Fruit fly (Drosophila melanogaster) whole organism, prepupa: ENCODE measurements around the gene CG7567.

ENCODE experiments used
- CG10631 ChIP-seq: fragments of 200-800 bp; sonication (Bioruptor generic); optimal IDR thresholded peaks from 2 replicates; lab custom pipeline; 2016; ENCODE audit warnings: missing biosample characterization, missing genetic modification characterization
- CG11294 ChIP-seq: fragments of 200-800 bp; sonication (Bioruptor generic); IDR thresholded peaks from 2 replicates; pipeline ENCODE4 v1.3.6; 2022; ENCODE audit warnings: missing biosample characterization, missing genetic modification characterization
- CG11762 ChIP-seq: fragments of 200-800 bp; sonication (Bioruptor generic); optimal IDR thresholded peaks from 3 replicates; lab custom pipeline; 2016; ENCODE audit warnings: missing biosample characterization, missing genetic modification characterization; ENCODE audit not compliant: insufficient read depth
- CG11902 ChIP-seq: fragments of 200-800 bp; sonication (Bioruptor generic); optimal IDR thresholded peaks from 3 replicates; lab custom pipeline; 2016; ENCODE audit warnings: missing biosample characterization, missing genetic modification characterization
- CG15336 ChIP-seq: fragments of 200-800 bp; sonication (Bioruptor generic); IDR thresholded peaks from 2 replicates; pipeline ENCODE4 v1.3.6; 2022; ENCODE audit warnings: missing biosample characterization, missing genetic modification characterization
- CG1621 ChIP-seq: fragments of 200-800 bp; sonication (Bioruptor generic); optimal IDR thresholded peaks from 3 replicates; lab custom pipeline; 2018; ENCODE audit warnings: missing biosample characterization, mild to moderate bottlenecking, missing genetic modification characterization
- CG16779 ChIP-seq: fragments of 200-800 bp; sonication (Bioruptor generic); optimal IDR thresholded peaks from 3 replicates; lab custom pipeline; 2017; ENCODE audit warnings: missing biosample characterization, mild to moderate bottlenecking, missing genetic modification characterization
- CG31627 ChIP-seq: fragments of 200-800 bp; sonication (Bioruptor generic); optimal IDR thresholded peaks from 3 replicates; lab custom pipeline; 2016; ENCODE audit warnings: missing biosample characterization, missing genetic modification characterization
- CG3919 ChIP-seq: fragments of 200-800 bp; sonication (Bioruptor generic); optimal IDR thresholded peaks from 3 replicates; lab custom pipeline; 2016; ENCODE audit warnings: missing biosample characterization, missing genetic modification characterization
- CG4318 ChIP-seq: fragments of 200-800 bp; sonication (Bioruptor generic); optimal IDR thresholded peaks from 3 replicates; lab custom pipeline; 2017; ENCODE audit warnings: missing biosample characterization, mild to moderate bottlenecking, missing genetic modification characterization
- CG6276 ChIP-seq: fragments of 200-800 bp; sonication (Bioruptor generic); optimal IDR thresholded peaks from 2 replicates; lab custom pipeline; 2017; ENCODE audit warnings: missing biosample characterization, mild to moderate bottlenecking, missing genetic modification characterization
- CG6792 ChIP-seq: fragments of 200-800 bp; sonication (Bioruptor generic); optimal IDR thresholded peaks from 3 replicates; lab custom pipeline; 2016; ENCODE audit warnings: missing biosample characterization, missing genetic modification characterization
- CG6854 ChIP-seq: fragments of 200-800 bp; sonication (Bioruptor generic); optimal IDR thresholded peaks from 2 replicates; lab custom pipeline; 2017; ENCODE audit warnings: missing biosample characterization, mild to moderate bottlenecking, missing genetic modification characterization
- CG7368 ChIP-seq: fragments of 200-800 bp; sonication (Bioruptor generic); optimal IDR thresholded peaks from 3 replicates; lab custom pipeline; 2016; ENCODE audit warnings: missing biosample characterization, missing genetic modification characterization
- CG8119 ChIP-seq: fragments of 200-800 bp; sonication (Bioruptor generic); IDR thresholded peaks from 3 replicates; pipeline ENCODE4 v1.3.6; 2022; ENCODE audit warnings: missing biosample characterization, missing genetic modification characterization
- CG8319 ChIP-seq: fragments of 200-800 bp; sonication (Bioruptor generic); optimal IDR thresholded peaks from 3 replicates; lab custom pipeline; 2016; ENCODE audit warnings: missing biosample characterization, missing genetic modification characterization
- CG8632 ChIP-seq: fragments of 200-800 bp; sonication (Bioruptor generic); optimal IDR thresholded peaks from 3 replicates; lab custom pipeline; 2016; ENCODE audit warnings: missing biosample characterization, missing genetic modification characterization
- Eip78C ChIP-seq: fragments of 200-800 bp; sonication (Bioruptor generic); peaks from one replicate; lab custom pipeline; 2016; ENCODE audit warnings: missing biosample characterization, missing genetic modification characterization
- Ets21C ChIP-seq: fragments of 200-800 bp; sonication (Bioruptor generic); optimal IDR thresholded peaks from 3 replicates; lab custom pipeline; 2016; ENCODE audit warnings: missing biosample characterization, missing genetic modification characterization
- Hr4 ChIP-seq: fragments of 200-800 bp; sonication (Bioruptor generic); optimal IDR thresholded peaks from 3 replicates; lab custom pipeline; 2016; ENCODE audit warnings: missing biosample characterization, missing genetic modification characterization
- Lpt ChIP-seq: fragments of 200-800 bp; sonication (Bioruptor generic); optimal IDR thresholded peaks from 3 replicates; lab custom pipeline; 2016; ENCODE audit warnings: missing biosample characterization, missing genetic modification characterization
- Met ChIP-seq: fragments of 200-800 bp; sonication (Bioruptor generic); optimal IDR thresholded peaks from 3 replicates; lab custom pipeline; 2016; ENCODE audit warnings: missing biosample characterization, missing genetic modification characterization
- Sox102F ChIP-seq: fragments of 200-800 bp; sonication (Bioruptor generic); optimal IDR thresholded peaks from 2 replicates; lab custom pipeline; 2016; ENCODE audit warnings: missing biosample characterization, mild to moderate bottlenecking, missing genetic modification characterization
- achi ChIP-seq: fragments of 200-800 bp; sonication (Bioruptor generic); optimal IDR thresholded peaks from 3 replicates; lab custom pipeline; 2016; ENCODE audit warnings: missing biosample characterization, missing genetic modification characterization
- acj6 ChIP-seq: fragments of 200-800 bp; sonication (Bioruptor generic); optimal IDR thresholded peaks from 3 replicates; lab custom pipeline; 2016; ENCODE audit warnings: missing biosample characterization, missing genetic modification characterization
- dac ChIP-seq: fragments of 200-800 bp; sonication (Bioruptor generic); optimal IDR thresholded peaks from 2 replicates; lab custom pipeline; 2017; ENCODE audit warnings: missing biosample characterization, mild to moderate bottlenecking, missing genetic modification characterization
- dsx ChIP-seq: fragments of 200-800 bp; optimal IDR thresholded peaks from 3 replicates; lab custom pipeline; 2019; ENCODE audit warnings: missing biosample characterization, mild to moderate bottlenecking, missing genetic modification characterization, moderate library complexity; ENCODE audit not compliant: poor library complexity, severe bottlenecking
- fd59A ChIP-seq: fragments of 200-800 bp; sonication (Bioruptor generic); optimal IDR thresholded peaks from 2 replicates; lab custom pipeline; 2017; ENCODE audit warnings: missing biosample characterization, mild to moderate bottlenecking, missing genetic modification characterization, missing genetic modification reagents
- net ChIP-seq: fragments of 200-800 bp; sonication (Bioruptor generic); optimal IDR thresholded peaks from 3 replicates; lab custom pipeline; 2016; ENCODE audit warnings: missing biosample characterization, missing genetic modification characterization
- salr ChIP-seq, 2 experiments: fragments of 200-800 bp; sonication (Bioruptor generic); optimal IDR thresholded peaks; 3 replicates each; lab custom pipeline; 2016 to 2018; ENCODE audit warnings: missing biosample characterization in 2 of 2, missing genetic modification characterization in 2 of 2, mild to moderate bottlenecking in 1 of 2
- spab ChIP-seq: fragments of 200-800 bp; sonication (Bioruptor generic); optimal IDR thresholded peaks from 2 replicates; lab custom pipeline; 2017; ENCODE audit warnings: missing biosample characterization, mild to moderate bottlenecking, missing genetic modification characterization, missing genetic modification reagents
- ss ChIP-seq, 2 experiments: fragments of 200-800 bp; sonication (Bioruptor generic); optimal IDR thresholded peaks; 2 replicates in 1 of 2; 3 replicates in 1 of 2; lab custom pipeline; 2017 to 2018; ENCODE audit warnings: mild to moderate bottlenecking in 2 of 2, missing biosample characterization in 2 of 2, missing genetic modification characterization in 2 of 2, moderate library complexity in 1 of 2
- svp ChIP-seq: fragments of 200-800 bp; sonication (Bioruptor generic); peaks from one replicate; lab custom pipeline; 2016; ENCODE audit warnings: missing biosample characterization, missing genetic modification characterization
- topi ChIP-seq: fragments of 200-800 bp; sonication (Bioruptor generic); optimal IDR thresholded peaks from 3 replicates; lab custom pipeline; 2016; ENCODE audit warnings: missing biosample characterization, missing genetic modification characterization
- vri ChIP-seq: fragments of 200-800 bp; sonication (Bioruptor generic); optimal IDR thresholded peaks from 3 replicates; lab custom pipeline; 2016; ENCODE audit warnings: missing biosample characterization, mild to moderate bottlenecking, missing genetic modification characterization

CG7567 gene

DNA sequence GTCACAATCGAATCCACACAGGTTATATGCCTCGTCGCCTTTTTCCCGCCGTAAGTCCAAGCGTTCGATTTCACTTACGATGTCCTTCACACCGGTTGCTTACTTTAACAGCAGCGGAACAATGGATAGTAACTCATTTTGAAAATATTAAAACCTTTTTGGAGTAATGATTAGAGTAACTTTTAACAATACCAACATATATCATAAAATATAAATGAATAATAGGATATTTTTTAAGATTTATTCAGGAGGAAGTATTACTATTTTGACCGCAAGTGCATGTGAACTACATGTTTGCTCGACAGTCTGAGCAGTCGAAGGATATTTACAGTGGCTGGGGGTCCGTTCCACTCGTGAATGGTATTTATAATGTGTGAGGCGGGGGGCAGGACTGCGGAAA is 29.3 kb upstream of the CG7567 start (continued):
- TF ChIP-seq acj6 (GFP tag; lab: Kevin White, UChicago) = peak; percentile 48
- peak; percentile 51 for TF ChIP-seq CG6792 (GFP tag; lab: Kevin White, UChicago)
- TF ChIP-seq topi (GFP tag; lab: Kevin White, UChicago) = peak; percentile 23
- TF ChIP-seq CG11294 (GFP tag; lab: Robert Waterston, UW) = peak; percentile 37; the same call in 1 of the 2 replicates
- TF ChIP-seq CG3919 (GFP tag; lab: Kevin White, UChicago) = peak; percentile 41
- no peak for TF ChIP-seq salr (GFP tag; optimal IDR thresholded peaks at IDR 0.05; lab: Kevin White, UChicago)
- TF ChIP-seq ss (GFP tag; optimal IDR thresholded peaks at IDR 0.05; lab: Kevin White, UChicago) = no peak
- TF ChIP-seq Ets21C (GFP tag; lab: Kevin White, UChicago) = no peak
- TF ChIP-seq CG1621 = peak; percentile 32
- TF ChIP-seq CG31627 (GFP tag; lab: Kevin White, UChicago) = peak; percentile 20
- TF ChIP-seq CG15336 (GFP tag; lab: Robert Waterston, UW) = peak; percentile 64
- TF ChIP-seq CG8319 (GFP tag; lab: Kevin White, UChicago) = peak; percentile 32
- peak; percentile 35 for TF ChIP-seq net (GFP tag; lab: Kevin White, UChicago)
- peak; percentile 8 for TF ChIP-seq Sox102F (GFP tag; lab: Kevin White, UChicago)
- peak; percentile 51; the same call in 1 of the 3 replicates for TF ChIP-seq CG8119 (GFP tag; lab: Robert Waterston, UW)
- no peak for TF ChIP-seq CG11762 (GFP tag; lab: Kevin White, UChicago)
- no peak for TF ChIP-seq CG6854 (GFP tag; lab: Kevin White, UChicago)
- TF ChIP-seq Eip78C (GFP tag; lab: Kevin White, UChicago) = peak; percentile 86
- TF ChIP-seq dsx (GFP tag; lab: Kevin White, UChicago) = peak; percentile 22
- TF ChIP-seq Met (GFP tag; lab: Kevin White, UChicago) = peak; percentile 49

DNA sequence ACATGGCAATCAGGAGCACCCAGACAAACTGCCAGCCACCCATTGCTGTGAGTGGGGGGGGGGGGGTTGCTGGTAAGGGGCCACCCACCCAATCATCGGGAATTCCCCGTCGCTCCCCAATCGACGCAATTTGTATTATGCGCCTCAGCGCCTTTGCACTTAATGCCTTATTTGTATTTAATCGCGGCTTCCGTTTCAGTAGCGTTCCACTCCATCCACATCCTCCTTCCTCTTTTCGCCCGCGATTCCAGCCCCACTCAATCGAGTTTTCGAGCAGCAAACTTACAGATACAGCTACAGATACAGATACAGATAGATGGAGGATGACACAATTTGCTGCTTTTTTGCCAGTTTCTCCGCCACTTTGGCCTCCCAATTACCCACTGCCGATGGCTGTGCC is 23.1 kb upstream of the CG7567 start:
- TF ChIP-seq CG10631 (GFP tag; lab: Kevin White, UChicago) (no peak), CG16779 (no peak), CG8119 (GFP tag; lab: Robert Waterston, UW) (no peak), CG7368 (GFP tag; lab: Kevin White, UChicago) (no peak), fd59A (no peak), dac (GFP tag; lab: Kevin White, UChicago) (no peak), CG4318 (no peak), CG8632 (GFP tag; lab: Kevin White, UChicago) (no peak), spab (GFP tag; lab: Kevin White, UChicago) (no peak), CG15336 (GFP tag; lab: Robert Waterston, UW) (no peak), dsx (GFP tag; lab: Kevin White, UChicago) (no peak), Ets21C (GFP tag; lab: Kevin White, UChicago) (no peak), CG11902 (GFP tag; lab: Kevin White, UChicago) (no peak), vri (GFP tag; lab: Kevin White, UChicago) (no peak), Hr4 (no peak), CG3919 (GFP tag; lab: Kevin White, UChicago) (no peak)

DNA sequence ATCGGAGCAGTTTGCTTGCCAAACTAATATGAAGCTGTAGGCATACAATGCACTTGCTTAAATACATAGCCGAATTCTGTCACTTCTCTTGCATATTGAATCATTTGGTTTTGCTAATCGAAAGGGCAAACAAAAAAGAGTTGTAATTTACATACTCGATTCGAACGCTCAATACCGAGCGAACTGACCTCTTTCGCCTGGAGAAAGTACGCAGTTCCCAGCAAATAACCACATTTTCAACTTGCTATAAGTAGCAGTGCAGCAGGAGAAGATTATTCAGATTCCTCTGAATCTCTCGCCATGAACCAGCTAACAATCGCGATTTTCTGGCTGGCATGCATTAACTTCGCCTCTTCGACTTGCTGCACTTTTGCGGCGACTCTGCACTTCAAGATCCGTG is 20.3 kb upstream of the CG7567 start, which contains the start of gene Diedel2:
Gene Diedel2, plus strand, starts transcription at position 301 of the 400 bp plus-strand sequence.
- no peak for TF ChIP-seq ss (GFP tag; optimal IDR thresholded peaks at IDR 0.05; lab: Kevin White, UChicago)
- TF ChIP-seq, all 60 proteins: peak for 0

DNA sequence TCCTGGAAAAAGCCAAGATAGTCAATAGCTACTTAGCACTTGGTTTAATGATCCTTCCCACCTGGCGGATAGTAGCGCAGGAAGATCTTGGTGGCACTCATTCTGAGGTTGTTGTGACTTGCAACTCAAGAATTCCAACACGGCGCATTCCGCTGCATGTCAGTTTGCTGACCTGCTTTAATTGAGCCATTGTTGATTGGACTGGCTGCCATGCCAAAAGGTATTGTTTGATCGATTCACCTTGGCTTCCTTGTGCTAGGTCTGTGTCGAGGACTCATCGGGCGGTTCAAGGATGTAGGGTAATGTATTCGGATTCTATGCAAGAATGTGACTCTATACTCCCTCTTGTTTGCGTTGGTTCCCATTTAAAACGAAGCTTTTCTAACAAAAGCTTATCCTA is 12.9 kb upstream of the CG7567 start, which contains the start of gene CG7568:
Gene CG7568, minus strand, starts transcription at position 101 of the 400 bp plus-strand sequence.
- no peak for TF ChIP-seq svp (GFP tag; lab: Kevin White, UChicago)
- no peak for TF ChIP-seq CG6854 (GFP tag; lab: Kevin White, UChicago)
- TF ChIP-seq CG6276 (GFP tag; lab: Kevin White, UChicago) = no peak
- TF ChIP-seq achi (GFP tag; lab: Kevin White, UChicago) = no peak
- TF ChIP-seq Lpt (GFP tag; lab: Kevin White, UChicago) = no peak
